Worm (Caenorhabditis elegans) whole organism, early embryonic: ENCODE measurements around the gene H35B03.2.
"Not testable (repeated sequence)": the region's sequence is repeated elsewhere in the genome, so short reads cannot be mapped to it uniquely, and the experiment has no call there.

Experiments
- F13C5.2 ChIP-seq: sonication (generic microtip); optimal IDR thresholded peaks from 2 replicates; lab custom pipeline; 2017; ENCODE audit warnings: mild to moderate bottlenecking, missing genetic modification characterization, inconsistent platforms, missing compliant biosample characterization
- ama-1 ChIP-seq: fragments of 150-350 bp; optimal IDR thresholded peaks from 2 replicates; lab custom pipeline; 2014
- ceh-13 ChIP-seq: fragments of 200-800 bp; sonication (Bioruptor generic); optimal IDR thresholded peaks from 2 replicates; lab custom pipeline; 2018; ENCODE audit warnings: mild to moderate bottlenecking, missing genetic modification characterization, missing compliant biosample characterization
- ets-7 ChIP-seq: sonication (generic microtip); optimal IDR thresholded peaks from 2 replicates; lab custom pipeline; 2016; ENCODE audit warnings: missing genotype, missing genetic modification characterization, missing compliant biosample characterization
- flt-1 ChIP-seq: fragments of 200-800 bp; sonication (Bioruptor generic); IDR thresholded peaks from 2 replicates; pipeline ENCODE4 v1.3.6; 2022; ENCODE audit warnings: missing genetic modification characterization, missing compliant biosample characterization
- hmbx-1 ChIP-seq: sonication (generic microtip); optimal IDR thresholded peaks from 2 replicates; lab custom pipeline; 2016; ENCODE audit warnings: mild to moderate bottlenecking, missing genetic modification characterization, missing compliant biosample characterization
- hmg-4 ChIP-seq: fragments of 200-800 bp; sonication (Bioruptor generic); optimal IDR thresholded peaks from 2 replicates; lab custom pipeline; 2018; ENCODE audit warnings: mild to moderate bottlenecking, missing genetic modification characterization, missing compliant biosample characterization
- tbx-11 ChIP-seq: fragments of 200-800 bp; sonication (Bioruptor generic); IDR thresholded peaks from 2 replicates; pipeline ENCODE4 v1.3.6; 2022; ENCODE audit warnings: missing genetic modification characterization, missing compliant biosample characterization
- tbx-37 ChIP-seq: fragments of 200-800 bp; sonication (Bioruptor generic); conservative IDR thresholded peaks from 2 replicates; pipeline ENCODE4 v1.3.6; 2022; ENCODE audit warnings: missing genetic modification reagents, missing genetic modification characterization, missing compliant biosample characterization
- tra-4 ChIP-seq: sonication (generic microtip); optimal IDR thresholded peaks from 2 replicates; lab custom pipeline; 2017; ENCODE audit warnings: missing genetic modification characterization, missing compliant biosample characterization

- not testable (repeated sequence) for TF ChIP-seq ama-1 (lab: Kevin White, UChicago); tbx-11 (GFP tag; lab: Robert Waterston, UW); hmbx-1 (tag; lab: Kevin White, UChicago); tra-4 (tag; lab: Kevin White, UChicago); F13C5.2 (tag; lab: Kevin White, UChicago); ets-7; hmg-4 (GFP tag; lab: Kevin White, UChicago); ceh-13 (GFP tag; lab: Kevin White, UChicago)
- peak; percentile 49; the same call in 1 of the 2 replicates for TF ChIP-seq flt-1 (GFP tag; lab: Robert Waterston, UW)
- peak; percentile 48; the same call in 1 of the 2 replicates for TF ChIP-seq tbx-37 (GFP tag; lab: Robert Waterston, UW)
Measured at ce11 chrIV:5691189-5691588, 40.3 kb downstream of the H35B03.2 start.
